Worm (Caenorhabditis elegans): Measurements from ENCODE around the gene smgl-2.
A peak's percentile ranks its signal among the peaks of the same experiment; 100 is the strongest.

Gene smgl-2

ce11 chrIV:3736244-3736643, 10.3 kb downstream of the smgl-2 start:
- no peak for TF ChIP-seq egl-27 (tag; optimal IDR thresholded peaks at IDR 0.05)
- no peak for TF ChIP-seq nhr-71 (tag; optimal IDR thresholded peaks at IDR 0.05)
- TF ChIP-seq vab-15 (tag; optimal IDR thresholded peaks at IDR 0.05) = no peak
- no peak for TF ChIP-seq pag-3 (tag; optimal IDR thresholded peaks at IDR 0.05; ENCODE audit: borderline replicate concordance, insufficient read depth)
- TF ChIP-seq snu-23 (GFP tag; optimal IDR thresholded peaks at IDR 0.05) = no peak
- no peak for TF ChIP-seq ama-1 (optimal IDR thresholded peaks at IDR 0.05)
- no peak for TF ChIP-seq ztf-4 (tag; optimal IDR thresholded peaks at IDR 0.05)
- no peak for TF ChIP-seq hlh-17 (GFP tag; optimal IDR thresholded peaks at IDR 0.05; ENCODE audit: borderline replicate concordance)
- no peak for TF ChIP-seq hlh-4 (tag; optimal IDR thresholded peaks at IDR 0.05)
- TF ChIP-seq Y116A8C.19 (tag; optimal IDR thresholded peaks at IDR 0.05; ENCODE audit: borderline replicate concordance) = no peak
- TF ChIP-seq zag-1 (tag; optimal IDR thresholded peaks at IDR 0.05) = no peak
- no peak for TF ChIP-seq unc-30 (tag; optimal IDR thresholded peaks at IDR 0.05)
- TF ChIP-seq skn-1 (tag; optimal IDR thresholded peaks at IDR 0.05) = no peak
- TF ChIP-seq nhr-28 (tag; optimal IDR thresholded peaks at IDR 0.05) = no peak
- no peak for TF ChIP-seq tbx-2 (tag; optimal IDR thresholded peaks at IDR 0.05)
- no peak for TF ChIP-seq nhr-85 (tag)
- TF ChIP-seq mdl-1 (tag; optimal IDR thresholded peaks at IDR 0.05) = no peak
- no peak for TF ChIP-seq fkh-10 (GFP tag; optimal IDR thresholded peaks at IDR 0.05)

- no peak for TF ChIP-seq ceh-8 (GFP tag; optimal IDR thresholded peaks at IDR 0.05)
- TF ChIP-seq ceh-63 (GFP tag; optimal IDR thresholded peaks at IDR 0.05) = no peak
- peak; percentile 30 for TF ChIP-seq rnt-1 (tag; optimal IDR thresholded peaks at IDR 0.05)
- TF ChIP-seq swsn-7 (tag; optimal IDR thresholded peaks at IDR 0.05) = no peak
- TF ChIP-seq C34B4.2 (tag; optimal IDR thresholded peaks at IDR 0.05) = no peak
- TF ChIP-seq unc-98 (GFP tag; IDR thresholded peaks at IDR 0.05) = no peak
- no peak for TF ChIP-seq unc-130 (tag; optimal IDR thresholded peaks at IDR 0.05)
- no peak for TF ChIP-seq jun-1 (tag; optimal IDR thresholded peaks at IDR 0.05)
- no peak for TF ChIP-seq unc-86 (tag; optimal IDR thresholded peaks at IDR 0.05)
- peak; percentile 45 for TF ChIP-seq lin-15B (tag; optimal IDR thresholded peaks at IDR 0.05)
- TF ChIP-seq ceh-82 (tag; optimal IDR thresholded peaks at IDR 0.05) = no peak
- TF ChIP-seq xbp-1 (tag; optimal IDR thresholded peaks at IDR 0.05) = no peak
- TF ChIP-seq blmp-1 (tag; optimal IDR thresholded peaks at IDR 0.05) = peak; percentile 5
- no peak for TF ChIP-seq snu-23 (GFP tag; optimal IDR thresholded peaks at IDR 0.05)
- TF ChIP-seq unc-62 (GFP tag; optimal IDR thresholded peaks at IDR 0.05) = no peak
- TF ChIP-seq pqm-1 (tag; optimal IDR thresholded peaks at IDR 0.05) = no peak
- no peak for TF ChIP-seq pax-3 (tag; optimal IDR thresholded peaks at IDR 0.05)
- no peak for TF ChIP-seq zip-4 (GFP tag; optimal IDR thresholded peaks at IDR 0.05)
- TF ChIP-seq zag-1 (tag; optimal IDR thresholded peaks at IDR 0.05) = no peak
- TF ChIP-seq isw-1 (GFP tag; IDR thresholded peaks at IDR 0.05) = no peak
- TF ChIP-seq efl-1 (optimal IDR thresholded peaks at IDR 0.05) = no peak
- TF ChIP-seq efl-1 (GFP tag; optimal IDR thresholded peaks at IDR 0.05 in 1 of 2) = peak in 1 of 2 experiments; percentile 91
- peak in 1 of 3 experiments; percentile 22 for TF ChIP-seq dpl-1 (GFP tag; optimal IDR thresholded peaks at IDR 0.05)
- no peak for TF ChIP-seq nhr-84 (tag; optimal IDR thresholded peaks at IDR 0.05)
- TF ChIP-seq lin-14 (GFP tag; optimal IDR thresholded peaks at IDR 0.05) = peak; percentile 70
- TF ChIP-seq tlp-1 (tag; optimal IDR thresholded peaks at IDR 0.05) = no peak
- TF ChIP-seq nhr-12 (tag; optimal IDR thresholded peaks at IDR 0.05) = no peak
- peak in 1 of 2 experiments; percentile 32 for TF ChIP-seq lin-35 (GFP tag; optimal IDR thresholded peaks at IDR 0.05)
- no peak for TF ChIP-seq ceh-88 (GFP tag; IDR thresholded peaks at IDR 0.05)
- peak in 1 of 2 experiments; percentile 32 for TF ChIP-seq lsy-2 (tag; optimal IDR thresholded peaks at IDR 0.05)
- no peak for TF ChIP-seq elt-3 (tag; optimal IDR thresholded peaks at IDR 0.05)
- TF ChIP-seq fos-1 (tag; optimal IDR thresholded peaks at IDR 0.05) = no peak
- TF ChIP-seq lin-39 (tag; optimal IDR thresholded peaks at IDR 0.05) = no peak
- TF ChIP-seq hlh-17 (GFP tag; optimal IDR thresholded peaks at IDR 0.05; ENCODE audit: borderline replicate concordance) = no peak
- no peak for TF ChIP-seq fkh-10 (GFP tag; optimal IDR thresholded peaks at IDR 0.05)
- peak; percentile 60 for TF ChIP-seq alr-1 (tag; optimal IDR thresholded peaks at IDR 0.05; ENCODE audit: borderline replicate concordance)
- no peak for TF ChIP-seq elt-2 (tag; optimal IDR thresholded peaks at IDR 0.05)
These were observed 12.9 kb downstream of the smgl-2 start, which contains the start of gene nape-2 for ce11 chrIV:3738655-3739403. Gene nape-2 (minus strand): TSS chrIV:3738925.

Measured in whole organism, L1 larva.